Fruit fly (Drosophila melanogaster): ENCODE results near the gene Lip4.

Gene Lip4

dm6 chr2L:10516470-10517048 lies 10.8 kb upstream of the Lip4 start (continued):
- TF ChIP-seq CG2116 (GFP tag; optimal IDR thresholded peaks at IDR 0.05) (peak; percentile 59), luna (GFP tag; optimal IDR thresholded peaks at IDR 0.05) (no peak), Sin3A (optimal IDR thresholded peaks at IDR 0.05) (no peak), CG16813 (GFP tag; IDR thresholded peaks at IDR 0.05; ENCODE audit: partially characterized antibody) (no peak), gce (GFP tag; IDR thresholded peaks at IDR 0.05) (no peak), CG11696 (GFP tag; IDR thresholded peaks at IDR 0.05) (no peak), knrl (GFP tag; IDR thresholded peaks at IDR 0.05; ENCODE audit: partially characterized antibody) (no peak; the same call in 2 of the 3 replicates), CG17802 (tag; optimal IDR thresholded peaks at IDR 0.05) (no peak), Six4 (GFP tag; optimal IDR thresholded peaks at IDR 0.05) (no peak), Dref (GFP tag; IDR thresholded peaks at IDR 0.05) (peak; percentile 69), wek (GFP tag; optimal IDR thresholded peaks at IDR 0.05) (peak; percentile 35), CG15011 (GFP tag; optimal IDR thresholded peaks at IDR 0.05) (no peak), Poxn (GFP tag; IDR thresholded peaks at IDR 0.05) (no peak), bbx (GFP tag; IDR thresholded peaks at IDR 0.05; ENCODE audit: partially characterized antibody) (peak; percentile 48; the same call in 1 of the 2 replicates), Eip74EF (GFP tag; optimal IDR thresholded peaks at IDR 0.05) (peak in 1 of 2 experiments; percentile 14), yki (optimal IDR thresholded peaks at IDR 0.05) (no peak), fu2 (GFP tag; optimal IDR thresholded peaks at IDR 0.05) (no peak), Atf-2 (GFP tag; optimal IDR thresholded peaks at IDR 0.05) (no peak), Sox102F (GFP tag; optimal IDR thresholded peaks at IDR 0.05) (no peak), CG4360 (GFP tag; IDR thresholded peaks at IDR 0.05) (0 out of 2 replicates have a peak, but pooled peaks have one; percentile 28), al (GFP tag; IDR thresholded peaks at IDR 0.05) (no peak; the same call in 1 of the 2 replicates), Doc2 (GFP tag; IDR thresholded peaks at IDR 0.05) (no peak), Sry-β (GFP tag; optimal IDR thresholded peaks at IDR 0.05) (no peak), Dad (GFP tag; optimal IDR thresholded peaks at IDR 0.05) (no peak), CG16779 (GFP tag; IDR thresholded peaks at IDR 0.05) (0 out of 2 replicates have a peak, but pooled peaks have one; percentile 18), stc (GFP tag; IDR thresholded peaks at IDR 0.05) (no peak), nom (GFP tag; optimal IDR thresholded peaks at IDR 0.05) (peak; percentile 66), CG12104 (GFP tag; optimal IDR thresholded peaks at IDR 0.05) (no peak), CG18619 (GFP tag; optimal IDR thresholded peaks at IDR 0.05) (peak; percentile 17), esg (GFP tag; conservative IDR thresholded peaks at IDR 0.05) (no peak), CG4282 (GFP tag; optimal IDR thresholded peaks at IDR 0.05) (no peak), cg (GFP tag; optimal IDR thresholded peaks at IDR 0.05) (no peak), CG11695 (GFP tag; IDR thresholded peaks at IDR 0.05) (no peak; the same call in 2 of the 3 replicates), Adf1 (GFP tag; IDR thresholded peaks at IDR 0.05) (peak; percentile 93), Optix (GFP tag; IDR thresholded peaks at IDR 0.05) (0 out of 3 replicates have a peak, but pooled peaks have one; percentile 49), CG1832 (GFP tag; optimal IDR thresholded peaks at IDR 0.05) (no peak), CG18764 (GFP tag; optimal IDR thresholded peaks at IDR 0.05) (peak; percentile 4), Lim3 (GFP tag; IDR thresholded peaks at IDR 0.05) (no peak), Ssrp (tag; optimal IDR thresholded peaks at IDR 0.05) (no peak), pnt (GFP tag; optimal IDR thresholded peaks at IDR 0.05) (peak; percentile 30), CG32532 (GFP tag; IDR thresholded peaks at IDR 0.05) (peak; percentile 36; the same call in 1 of the 2 replicates), Stat92E (GFP tag; optimal IDR thresholded peaks at IDR 0.05) (peak in 1 of 3 experiments; percentile 31), CG11247 (GFP tag; IDR thresholded peaks at IDR 0.05) (0 out of 2 replicates have a peak, but pooled peaks have one; percentile 50), dmrt11E (tag; optimal IDR thresholded peaks at IDR 0.05) (no peak), tup (GFP tag; optimal IDR thresholded peaks at IDR 0.05) (no peak), MBD-R2 (GFP tag; IDR thresholded peaks at IDR 0.05) (peak; percentile 42), sug (tag; optimal IDR thresholded peaks at IDR 0.05) (peak; percentile 68), odd (GFP tag; optimal IDR thresholded peaks at IDR 0.05) (no peak), D19A (tag; optimal IDR thresholded peaks at IDR 0.05) (no peak), Rfx (GFP tag; IDR thresholded peaks at IDR 0.05) (no peak; the same call in 1 of the 2 replicates)
